Worm (Caenorhabditis elegans): ENCODE data around the gene srj-22.

ce11 chrV:10720303-10720847 lies 23.2 kb downstream of the srj-22 start:
- no peak for TF ChIP-seq unc-39 (tag; optimal IDR thresholded peaks at IDR 0.05)
- TF ChIP-seq ZK546.5 (tag; optimal IDR thresholded peaks at IDR 0.05): no peak
- no peak for TF ChIP-seq R02D3.7 (tag; optimal IDR thresholded peaks at IDR 0.05)

All from whole organism, L3 larva.